Worm (Caenorhabditis elegans) whole organism, L2 larva: ENCODE data around the gene F59A6.3.

Source experiments
- alr-1 ChIP-seq: fragments of 150-350 bp; optimal IDR thresholded peaks from 2 replicates; lab custom pipeline; 2014; ENCODE audit warnings: missing biosample characterization, missing genetic modification characterization
- aly-2 ChIP-seq: fragments of 150-350 bp; optimal IDR thresholded peaks from 2 replicates; lab custom pipeline; 2014; ENCODE audit warnings: missing biosample characterization, missing genetic modification characterization
- ama-1 ChIP-seq: fragments of 150-350 bp; optimal IDR thresholded peaks from 2 replicates; lab custom pipeline; 2018; ENCODE audit warnings: inconsistent platforms
- ceh-16 ChIP-seq: fragments of 150-350 bp; optimal IDR thresholded peaks from 2 replicates; lab custom pipeline; 2014; ENCODE audit warnings: missing biosample characterization, missing genetic modification characterization
- mab-5 ChIP-seq: fragments of 150-350 bp; optimal IDR thresholded peaks from 2 replicates; lab custom pipeline; 2014; ENCODE audit warnings: missing biosample characterization, missing genetic modification characterization
- mdl-1 ChIP-seq, 2 experiments: fragments of 150-350 bp in 1 of 2; sonication (generic microtip) in 1 of 2; optimal IDR thresholded peaks; 2 replicates each; lab custom pipeline; 2017; ENCODE audit warnings: missing biosample characterization in 2 of 2, missing genetic modification characterization in 2 of 2
- nhr-12 ChIP-seq: fragments of 150-350 bp; optimal IDR thresholded peaks from 2 replicates; lab custom pipeline; 2014; ENCODE audit warnings: missing biosample characterization, missing genetic modification characterization
- nhr-25 ChIP-seq: fragments of 150-350 bp; sonication (generic microtip); optimal IDR thresholded peaks from 3 replicates; lab custom pipeline; 2014; ENCODE audit warnings: missing biosample characterization, missing genetic modification characterization
- nhr-77 ChIP-seq: fragments of 150-350 bp; optimal IDR thresholded peaks from 2 replicates; lab custom pipeline; 2014; ENCODE audit warnings: missing biosample characterization, missing genetic modification characterization
- skn-1 ChIP-seq: sonication (generic microtip); optimal IDR thresholded peaks from 2 replicates; lab custom pipeline; 2017; ENCODE audit warnings: missing biosample characterization, missing genetic modification characterization
- snpc-4 ChIP-seq: fragments of 150-350 bp; optimal IDR thresholded peaks from 2 replicates; lab custom pipeline; 2014; ENCODE audit warnings: missing biosample characterization, missing genetic modification characterization
- unc-62 ChIP-seq: fragments of 150-350 bp; optimal IDR thresholded peaks from 2 replicates; lab custom pipeline; 2014; ENCODE audit warnings: missing biosample characterization, missing genetic modification reagents, missing genetic modification characterization

- TF ChIP-seq nhr-12 (tag; lab: Kevin White, UChicago) (no peak), mab-5 (no peak), unc-62 (no peak), aly-2 (tag; lab: Kevin White, UChicago) (no peak), alr-1 (no peak), ama-1 (no peak), mdl-1 (tag; optimal IDR thresholded peaks at IDR 0.05; lab: Kevin White, UChicago) (no peak), nhr-77 (tag; lab: Kevin White, UChicago) (no peak), snpc-4 (no peak), skn-1 (tag; lab: Kevin White, UChicago) (no peak), nhr-25 (tag; lab: Kevin White, UChicago) (no peak), ceh-16 (no peak)
These were observed 3.4 kb upstream of the F59A6.3 start, which contains the start of gene F59A6.4 for ce11 chrII:5004781-5005180.
